Fruit fly (Drosophila melanogaster) whole organism, prepupa: Measurements from ENCODE around the gene CG11263.

Experiments
- CG10631 ChIP-seq: fragments of 200-800 bp; sonication (Bioruptor generic); optimal IDR thresholded peaks from 2 replicates; lab custom pipeline; 2016; ENCODE audit warnings: missing biosample characterization, missing genetic modification characterization
- CG10669 ChIP-seq: fragments of 200-800 bp; sonication (Bioruptor generic); optimal IDR thresholded peaks from 3 replicates; lab custom pipeline; 2018; ENCODE audit warnings: missing biosample characterization, mild to moderate bottlenecking, missing genetic modification characterization, moderate library complexity
- CG11294 ChIP-seq: fragments of 200-800 bp; sonication (Bioruptor generic); IDR thresholded peaks from 2 replicates; pipeline ENCODE4 v1.3.6; 2022; ENCODE audit warnings: missing biosample characterization, missing genetic modification characterization
- CG11762 ChIP-seq: fragments of 200-800 bp; sonication (Bioruptor generic); optimal IDR thresholded peaks from 3 replicates; lab custom pipeline; 2016; ENCODE audit warnings: missing biosample characterization, missing genetic modification characterization; ENCODE audit not compliant: insufficient read depth
- CG15336 ChIP-seq: fragments of 200-800 bp; sonication (Bioruptor generic); IDR thresholded peaks from 2 replicates; pipeline ENCODE4 v1.3.6; 2022; ENCODE audit warnings: missing biosample characterization, missing genetic modification characterization
- CG1621 ChIP-seq: fragments of 200-800 bp; sonication (Bioruptor generic); optimal IDR thresholded peaks from 3 replicates; lab custom pipeline; 2018; ENCODE audit warnings: missing biosample characterization, mild to moderate bottlenecking, missing genetic modification characterization
- CG16779 ChIP-seq: fragments of 200-800 bp; sonication (Bioruptor generic); optimal IDR thresholded peaks from 3 replicates; lab custom pipeline; 2017; ENCODE audit warnings: missing biosample characterization, mild to moderate bottlenecking, missing genetic modification characterization
- CG3032 ChIP-seq: fragments of 200-800 bp; optimal IDR thresholded peaks from 2 replicates; lab custom pipeline; 2019; ENCODE audit warnings: missing biosample characterization, mild to moderate bottlenecking, missing genetic modification characterization, moderate library complexity
- CG31627 ChIP-seq: fragments of 200-800 bp; sonication (Bioruptor generic); optimal IDR thresholded peaks from 3 replicates; lab custom pipeline; 2016; ENCODE audit warnings: missing biosample characterization, missing genetic modification characterization
- CG32006 ChIP-seq: fragments of 200-800 bp; sonication (Bioruptor generic); optimal IDR thresholded peaks from 3 replicates; lab custom pipeline; 2017; ENCODE audit warnings: missing biosample characterization, mild to moderate bottlenecking, missing genetic modification characterization
- CG3919 ChIP-seq: fragments of 200-800 bp; sonication (Bioruptor generic); optimal IDR thresholded peaks from 3 replicates; lab custom pipeline; 2016; ENCODE audit warnings: missing biosample characterization, missing genetic modification characterization
- CG4318 ChIP-seq: fragments of 200-800 bp; sonication (Bioruptor generic); optimal IDR thresholded peaks from 3 replicates; lab custom pipeline; 2017; ENCODE audit warnings: missing biosample characterization, mild to moderate bottlenecking, missing genetic modification characterization
- CG6163 ChIP-seq: fragments of 200-800 bp; sonication (Bioruptor generic); IDR thresholded peaks from 3 replicates; pipeline ENCODE4 v1.3.6; 2022; ENCODE audit warnings: missing biosample characterization, missing genetic modification characterization
- CG6276 ChIP-seq: fragments of 200-800 bp; sonication (Bioruptor generic); optimal IDR thresholded peaks from 2 replicates; lab custom pipeline; 2017; ENCODE audit warnings: missing biosample characterization, mild to moderate bottlenecking, missing genetic modification characterization
- CG6792 ChIP-seq: fragments of 200-800 bp; sonication (Bioruptor generic); optimal IDR thresholded peaks from 3 replicates; lab custom pipeline; 2016; ENCODE audit warnings: missing biosample characterization, missing genetic modification characterization
- CG6808 ChIP-seq: fragments of 200-800 bp; sonication (Bioruptor generic); optimal IDR thresholded peaks from 3 replicates; lab custom pipeline; 2017; ENCODE audit warnings: missing biosample characterization, missing genetic modification characterization, mild to moderate bottlenecking, moderate library complexity, missing genetic modification reagents
- CG6854 ChIP-seq: fragments of 200-800 bp; sonication (Bioruptor generic); optimal IDR thresholded peaks from 2 replicates; lab custom pipeline; 2017; ENCODE audit warnings: missing biosample characterization, mild to moderate bottlenecking, missing genetic modification characterization
- CG7368 ChIP-seq: fragments of 200-800 bp; sonication (Bioruptor generic); optimal IDR thresholded peaks from 3 replicates; lab custom pipeline; 2016; ENCODE audit warnings: missing biosample characterization, missing genetic modification characterization
- CG8119 ChIP-seq: fragments of 200-800 bp; sonication (Bioruptor generic); IDR thresholded peaks from 3 replicates; pipeline ENCODE4 v1.3.6; 2022; ENCODE audit warnings: missing biosample characterization, missing genetic modification characterization
- CG8319 ChIP-seq: fragments of 200-800 bp; sonication (Bioruptor generic); optimal IDR thresholded peaks from 3 replicates; lab custom pipeline; 2016; ENCODE audit warnings: missing biosample characterization, missing genetic modification characterization
- CG8632 ChIP-seq: fragments of 200-800 bp; sonication (Bioruptor generic); optimal IDR thresholded peaks from 3 replicates; lab custom pipeline; 2016; ENCODE audit warnings: missing biosample characterization, missing genetic modification characterization
- CG9139 ChIP-seq: fragments of 200-800 bp; sonication (Bioruptor generic); optimal IDR thresholded peaks from 3 replicates; lab custom pipeline; 2017; ENCODE audit warnings: missing biosample characterization, mild to moderate bottlenecking, missing genetic modification characterization
- Eip75B ChIP-seq: fragments of 200-800 bp; sonication (Bioruptor generic); optimal IDR thresholded peaks from 3 replicates; lab custom pipeline; 2016; ENCODE audit warnings: missing biosample characterization, missing genetic modification characterization
- Eip78C ChIP-seq: fragments of 200-800 bp; sonication (Bioruptor generic); peaks from one replicate; lab custom pipeline; 2016; ENCODE audit warnings: missing biosample characterization, missing genetic modification characterization
- Eip93F ChIP-seq: fragments of 200-800 bp; sonication (Bioruptor generic); optimal IDR thresholded peaks from 2 replicates; lab custom pipeline; 2016; ENCODE audit warnings: missing biosample characterization, mild to moderate bottlenecking, missing genetic modification characterization
- Ets96B ChIP-seq: fragments of 200-800 bp; optimal IDR thresholded peaks from 2 replicates; lab custom pipeline; 2019; ENCODE audit warnings: missing biosample characterization, mild to moderate bottlenecking, missing genetic modification characterization, moderate library complexity
- Gug ChIP-seq: fragments of 200-800 bp; sonication (Bioruptor generic); IDR thresholded peaks from 2 replicates; pipeline ENCODE4 v1.3.6; 2022; ENCODE audit warnings: missing biosample characterization, missing genetic modification characterization
- Hr38 ChIP-seq: sonication (Bioruptor generic); optimal IDR thresholded peaks from 2 replicates; lab custom pipeline; 2016; ENCODE audit warnings: missing biosample characterization, missing genetic modification characterization
- Hr4 ChIP-seq: fragments of 200-800 bp; sonication (Bioruptor generic); optimal IDR thresholded peaks from 3 replicates; lab custom pipeline; 2016; ENCODE audit warnings: missing biosample characterization, missing genetic modification characterization
- Met ChIP-seq: fragments of 200-800 bp; sonication (Bioruptor generic); optimal IDR thresholded peaks from 3 replicates; lab custom pipeline; 2016; ENCODE audit warnings: missing biosample characterization, missing genetic modification characterization
- Smox ChIP-seq: fragments of 200-800 bp; sonication (Bioruptor generic); optimal IDR thresholded peaks from 3 replicates; lab custom pipeline; 2016; ENCODE audit warnings: missing biosample characterization, missing genetic modification characterization
- Sox102F ChIP-seq: fragments of 200-800 bp; sonication (Bioruptor generic); optimal IDR thresholded peaks from 2 replicates; lab custom pipeline; 2016; ENCODE audit warnings: missing biosample characterization, mild to moderate bottlenecking, missing genetic modification characterization
- Sox14 ChIP-seq: fragments of 200-800 bp; sonication (Bioruptor generic); optimal IDR thresholded peaks from 3 replicates; lab custom pipeline; 2016; ENCODE audit warnings: missing biosample characterization, missing genetic modification characterization
- Sox15 ChIP-seq: fragments of 200-800 bp; sonication (Bioruptor generic); optimal IDR thresholded peaks from 3 replicates; lab custom pipeline; 2016; ENCODE audit warnings: missing biosample characterization, missing genetic modification characterization
- acj6 ChIP-seq: fragments of 200-800 bp; sonication (Bioruptor generic); optimal IDR thresholded peaks from 3 replicates; lab custom pipeline; 2016; ENCODE audit warnings: missing biosample characterization, missing genetic modification characterization
- eg ChIP-seq: fragments of 200-800 bp; sonication (Bioruptor generic); IDR thresholded peaks from 3 replicates; pipeline ENCODE4 v1.3.6; 2022; ENCODE audit warnings: missing biosample characterization, missing genetic modification characterization
- esn ChIP-seq: fragments of 200-800 bp; sonication (Bioruptor generic); optimal IDR thresholded peaks from 2 replicates; lab custom pipeline; 2016; ENCODE audit warnings: missing biosample characterization, mild to moderate bottlenecking, missing genetic modification characterization, moderate library complexity
- fd59A ChIP-seq: fragments of 200-800 bp; sonication (Bioruptor generic); optimal IDR thresholded peaks from 2 replicates; lab custom pipeline; 2017; ENCODE audit warnings: missing biosample characterization, mild to moderate bottlenecking, missing genetic modification characterization, missing genetic modification reagents
- fd85E ChIP-seq: fragments of 200-800 bp; sonication (Bioruptor generic); optimal IDR thresholded peaks from 3 replicates; lab custom pipeline; 2016; ENCODE audit warnings: missing biosample characterization, missing genetic modification characterization
- fkh ChIP-seq: fragments of 200-800 bp; sonication (Bioruptor generic); optimal IDR thresholded peaks from 3 replicates; lab custom pipeline; 2017; ENCODE audit warnings: missing biosample characterization, mild to moderate bottlenecking, missing genetic modification characterization, moderate library complexity
- lz ChIP-seq: fragments of 200-800 bp; sonication (Bioruptor generic); optimal IDR thresholded peaks from 3 replicates; lab custom pipeline; 2016; ENCODE audit warnings: missing biosample characterization, missing genetic modification characterization
- net ChIP-seq: fragments of 200-800 bp; sonication (Bioruptor generic); optimal IDR thresholded peaks from 3 replicates; lab custom pipeline; 2016; ENCODE audit warnings: missing biosample characterization, missing genetic modification characterization
- pdm3 ChIP-seq: fragments of 200-800 bp; sonication (Bioruptor generic); optimal IDR thresholded peaks from 3 replicates; lab custom pipeline; 2016; ENCODE audit warnings: missing biosample characterization, missing genetic modification characterization
- salr ChIP-seq, 2 experiments: fragments of 200-800 bp; sonication (Bioruptor generic); optimal IDR thresholded peaks; 3 replicates each; lab custom pipeline; 2016 to 2018; ENCODE audit warnings: missing biosample characterization in 2 of 2, missing genetic modification characterization in 2 of 2, mild to moderate bottlenecking in 1 of 2
- spab ChIP-seq: fragments of 200-800 bp; sonication (Bioruptor generic); optimal IDR thresholded peaks from 2 replicates; lab custom pipeline; 2017; ENCODE audit warnings: missing biosample characterization, mild to moderate bottlenecking, missing genetic modification characterization, missing genetic modification reagents
- ss ChIP-seq, 2 experiments: fragments of 200-800 bp; sonication (Bioruptor generic); optimal IDR thresholded peaks; 2 replicates in 1 of 2; 3 replicates in 1 of 2; lab custom pipeline; 2017 to 2018; ENCODE audit warnings: mild to moderate bottlenecking in 2 of 2, missing biosample characterization in 2 of 2, missing genetic modification characterization in 2 of 2, moderate library complexity in 1 of 2
- svp ChIP-seq: fragments of 200-800 bp; sonication (Bioruptor generic); peaks from one replicate; lab custom pipeline; 2016; ENCODE audit warnings: missing biosample characterization, missing genetic modification characterization
- topi ChIP-seq: fragments of 200-800 bp; sonication (Bioruptor generic); optimal IDR thresholded peaks from 3 replicates; lab custom pipeline; 2016; ENCODE audit warnings: missing biosample characterization, missing genetic modification characterization
- vri ChIP-seq: fragments of 200-800 bp; sonication (Bioruptor generic); optimal IDR thresholded peaks from 3 replicates; lab custom pipeline; 2016; ENCODE audit warnings: missing biosample characterization, mild to moderate bottlenecking, missing genetic modification characterization

The CG11263 gene

DNA sequence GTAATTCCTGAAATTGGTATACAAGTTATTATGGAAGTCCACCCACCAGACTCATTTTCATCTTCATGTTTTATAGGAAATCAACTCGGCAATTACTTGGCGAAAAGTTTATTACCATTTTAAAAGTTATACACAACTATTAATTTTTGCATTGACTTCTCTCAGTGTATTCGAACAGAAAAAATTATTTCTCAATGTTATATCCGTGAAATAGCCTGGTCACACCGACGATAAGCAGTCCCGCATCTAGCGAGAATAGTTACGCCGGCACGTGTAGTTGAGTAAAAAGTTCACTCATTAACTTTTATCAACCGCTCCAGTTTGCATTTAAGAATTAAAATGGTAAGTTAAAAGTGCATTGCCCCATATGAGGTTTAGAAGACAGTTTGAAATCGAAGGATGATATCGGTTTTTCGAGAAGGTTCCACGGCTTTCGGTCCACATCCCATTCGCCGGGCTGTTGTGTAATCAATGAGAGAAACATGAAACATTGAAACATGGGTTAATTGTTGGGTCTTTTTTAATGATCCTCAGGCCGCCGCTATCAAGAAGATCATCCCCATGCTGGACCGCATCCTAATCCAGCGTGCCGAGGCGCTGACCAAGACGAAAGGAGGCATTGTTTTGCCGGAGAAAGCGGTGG lies 9.3 kb downstream of the CG11263 start, which contains the start of gene CG11267 (continued):
- TF ChIP-seq Hr38 (GFP tag; lab: Kevin White, UChicago) (no peak), spab (GFP tag; lab: Kevin White, UChicago) (peak; percentile 78), Eip78C (GFP tag; lab: Kevin White, UChicago) (peak; percentile 96), lz (GFP tag; lab: Kevin White, UChicago) (peak; percentile 82), Met (GFP tag; lab: Kevin White, UChicago) (peak; percentile 87), CG11762 (GFP tag; lab: Kevin White, UChicago) (peak; percentile 82), CG6792 (peak; percentile 72), CG10631 (GFP tag; lab: Kevin White, UChicago) (peak; percentile 83), Sox102F (GFP tag; lab: Kevin White, UChicago) (peak; percentile 83), Eip75B (GFP tag; lab: Kevin White, UChicago) (peak; percentile 76), Smox (GFP tag; lab: Kevin White, UChicago) (peak; percentile 83), net (GFP tag; lab: Kevin White, UChicago) (peak; percentile 82), fd59A (GFP tag; lab: Kevin White, UChicago) (peak; percentile 50), vri (GFP tag; lab: Kevin White, UChicago) (peak; percentile 57), ss (GFP tag; optimal IDR thresholded peaks at IDR 0.05; lab: Kevin White, UChicago) (peak; percentile 46 to 72), CG4318 (GFP tag; lab: Kevin White, UChicago) (peak; percentile 70), Sox15 (peak; percentile 66), Sox14 (peak; percentile 84), CG31627 (GFP tag; lab: Kevin White, UChicago) (peak; percentile 85), Hr4 (GFP tag; lab: Kevin White, UChicago) (peak; percentile 87), Eip93F (GFP tag; lab: Kevin White, UChicago) (peak; percentile 77), CG8119 (GFP tag; lab: Robert Waterston, UW) (peak; percentile 86), CG32006 (GFP tag; lab: Kevin White, UChicago) (peak; percentile 84), pdm3 (GFP tag; lab: Kevin White, UChicago) (peak; percentile 84), salr (GFP tag; optimal IDR thresholded peaks at IDR 0.05; lab: Kevin White, UChicago) (peak; percentile 72), CG6276 (GFP tag; lab: Kevin White, UChicago) (no peak), topi (GFP tag; lab: Kevin White, UChicago) (peak; percentile 84), fd85E (peak; percentile 28), Ets96B (tag; lab: Kevin White, UChicago) (peak; percentile 76), CG3032 (peak; percentile 86), CG16779 (tag; lab: Kevin White, UChicago) (no peak), acj6 (peak; percentile 80), CG9139 (GFP tag; lab: Kevin White, UChicago) (peak; percentile 70), CG11294 (GFP tag; lab: Robert Waterston, UW) (peak; percentile 86), CG8319 (GFP tag; lab: Kevin White, UChicago) (peak; percentile 71), Gug (GFP tag; lab: Robert Waterston, UW) (peak; percentile 71), fkh (GFP tag; lab: Kevin White, UChicago) (peak; percentile 50), CG7368 (peak; percentile 70), CG15336 (GFP tag; lab: Robert Waterston, UW) (peak; percentile 88)

DNA sequence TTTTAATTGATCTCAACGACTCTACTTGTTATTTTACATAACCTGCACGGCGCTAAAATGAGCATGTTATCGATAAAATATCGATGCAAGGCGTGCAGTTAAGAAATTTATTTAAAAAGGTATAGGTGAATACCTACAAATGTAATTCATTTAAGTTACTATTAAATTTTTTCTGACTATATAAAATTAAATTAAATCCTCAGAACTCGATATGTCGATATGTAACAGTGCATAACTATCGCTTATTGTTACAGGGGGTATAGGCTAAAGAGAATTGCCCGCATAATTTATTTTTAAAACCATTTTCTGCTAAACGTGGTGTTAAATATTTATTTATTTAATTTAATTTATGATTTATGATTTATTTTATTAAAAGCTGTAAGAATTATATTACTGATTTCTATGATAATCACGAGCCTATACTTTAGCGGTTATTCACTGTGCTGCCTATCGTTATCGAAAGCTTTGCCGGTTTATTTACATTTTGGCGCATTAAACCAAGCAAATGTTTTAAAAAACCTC lies 11.2 kb downstream of the CG11263 start, which contains the start of the genes mRpL20 and Icmt:
Gene mRpL20, minus strand, starts transcription at position 65 of the 522 bp plus-strand sequence.
Gene Icmt, plus strand, starts transcription at position 464 of the 522 bp plus-strand sequence.
- TF ChIP-seq CG6808 (GFP tag; lab: Kevin White, UChicago) (peak; percentile 77), CG6163 (GFP tag; lab: Robert Waterston, UW) (peak; percentile 97), Met (GFP tag; lab: Kevin White, UChicago) (peak; percentile 83), net (GFP tag; lab: Kevin White, UChicago) (peak; percentile 91), Eip78C (GFP tag; lab: Kevin White, UChicago) (peak; percentile 97), CG6854 (GFP tag; lab: Kevin White, UChicago) (peak; percentile 57), svp (GFP tag; lab: Kevin White, UChicago) (peak; percentile 94), CG8119 (GFP tag; lab: Robert Waterston, UW) (peak; percentile 98), esn (GFP tag; lab: Kevin White, UChicago) (peak; percentile 95), CG1621 (tag; lab: Kevin White, UChicago) (peak; percentile 90), Sox102F (GFP tag; lab: Kevin White, UChicago) (peak; percentile 87), CG3919 (GFP tag; lab: Kevin White, UChicago) (peak; percentile 86), CG6276 (GFP tag; lab: Kevin White, UChicago) (peak; percentile 81), CG10669 (GFP tag; lab: Kevin White, UChicago) (peak; percentile 85), CG8632 (GFP tag; lab: Kevin White, UChicago) (peak; percentile 95), eg (GFP tag; lab: Robert Waterston, UW) (peak; percentile 98), topi (GFP tag; lab: Kevin White, UChicago) (peak; percentile 82)
